Fruit fly (Drosophila melanogaster) whole organism, adult: ENCODE measurements around the gene CG14391.

Source experiments
- CG12768 ChIP-seq: fragments of 200-800 bp; sonication (Bioruptor generic); optimal IDR thresholded peaks from 2 replicates; lab custom pipeline; 2017; ENCODE audit warnings: missing biosample characterization, missing genetic modification characterization, mild to moderate bottlenecking, moderate library complexity, missing genetic modification reagents
- CG14711 ChIP-seq: fragments of 200-800 bp; sonication (Bioruptor generic); optimal IDR thresholded peaks from 2 replicates; lab custom pipeline; 2018; ENCODE audit warnings: missing biosample characterization, mild to moderate bottlenecking, missing genetic modification characterization, moderate library complexity
- CG1620 ChIP-seq: fragments of 200-800 bp; sonication (Bioruptor generic); optimal IDR thresholded peaks from 2 replicates; lab custom pipeline; 2016; ENCODE audit warnings: missing biosample characterization, missing genetic modification characterization
- CG5204 ChIP-seq: fragments of 200-800 bp; sonication (Bioruptor generic); optimal IDR thresholded peaks from 2 replicates; lab custom pipeline; 2016; ENCODE audit warnings: missing biosample characterization, missing genetic modification characterization
- CG7045 ChIP-seq: fragments of 200-800 bp; sonication (Bioruptor generic); optimal IDR thresholded peaks from 2 replicates; lab custom pipeline; 2017; ENCODE audit warnings: missing biosample characterization, mild to moderate bottlenecking, missing genetic modification characterization
- Crg-1 ChIP-seq: fragments of 200-800 bp; sonication (Bioruptor generic); optimal IDR thresholded peaks from 2 replicates; lab custom pipeline; 2016; ENCODE audit warnings: missing biosample characterization, missing genetic modification characterization
- Mnt ChIP-seq: fragments of 200-800 bp; sonication (Bioruptor generic); optimal IDR thresholded peaks from 2 replicates; lab custom pipeline; 2016; ENCODE audit warnings: missing biosample characterization, mild to moderate bottlenecking, missing genetic modification characterization
- cnc ChIP-seq, 2 experiments: fragments of >200 bp; optimal IDR thresholded peaks; 2 replicates each; lab custom pipeline; 2017
- kay ChIP-seq: fragments of 200-800 bp; sonication (Bioruptor generic); peaks from one replicate; lab custom pipeline; 2016; ENCODE audit warnings: missing biosample characterization, missing genetic modification characterization, borderline replicate concordance
- toe ChIP-seq: fragments of 200-800 bp; sonication (Bioruptor generic); optimal IDR thresholded peaks from 2 replicates; lab custom pipeline; 2016; ENCODE audit warnings: missing biosample characterization, missing genetic modification characterization

- TF ChIP-seq CG7045 (GFP tag; lab: Kevin White, UChicago) (no peak), CG14711 (tag; lab: Kevin White, UChicago) (no peak), kay (GFP tag; lab: Kevin White, UChicago) (peak; percentile 79), CG1620 (GFP tag; lab: Kevin White, UChicago) (no peak), toe (GFP tag; lab: Kevin White, UChicago) (no peak), cnc (optimal IDR thresholded peaks at IDR 0.05; lab: Kevin White, UChicago) (no peak), CG5204 (no peak), Mnt (GFP tag; lab: Kevin White, UChicago) (no peak), CG12768 (GFP tag; lab: Kevin White, UChicago) (no peak), Crg-1 (GFP tag; lab: Kevin White, UChicago) (no peak)
Measured at dm6 chr3R:12694742-12695141, at the start of gene CG14391, which contains the start of gene NijC.
